Worm (Caenorhabditis elegans) whole organism, L4/young adult: Measurements from ENCODE around the gene K08D8.6.

Experiments used
- W03F9.2 ChIP-seq: fragments of 150-350 bp; optimal IDR thresholded peaks from 2 replicates; lab custom pipeline; 2014; ENCODE audit warnings: missing biosample characterization, missing genetic modification characterization
- dao-5 ChIP-seq: sonication (generic microtip); optimal IDR thresholded peaks from 2 replicates; lab custom pipeline; 2016; ENCODE audit warnings: missing genotype, missing genetic modification characterization, moderate library complexity, missing compliant biosample characterization
- him-1 ChIP-seq: sonication (generic microtip); optimal IDR thresholded peaks from 2 replicates; lab custom pipeline; 2016; ENCODE audit warnings: missing genotype, missing genetic modification reagents, missing genetic modification characterization, missing compliant biosample characterization

- TF ChIP-seq him-1 (no peak), dao-5 (no peak), W03F9.2 (no peak)
These were observed 13.8 kb downstream of the K08D8.6 start for ce11 chrIV:12876558-12876957.
